Worm (Caenorhabditis elegans): ENCODE data around the gene D2007.2.

D2007.2 gene

DNA sequence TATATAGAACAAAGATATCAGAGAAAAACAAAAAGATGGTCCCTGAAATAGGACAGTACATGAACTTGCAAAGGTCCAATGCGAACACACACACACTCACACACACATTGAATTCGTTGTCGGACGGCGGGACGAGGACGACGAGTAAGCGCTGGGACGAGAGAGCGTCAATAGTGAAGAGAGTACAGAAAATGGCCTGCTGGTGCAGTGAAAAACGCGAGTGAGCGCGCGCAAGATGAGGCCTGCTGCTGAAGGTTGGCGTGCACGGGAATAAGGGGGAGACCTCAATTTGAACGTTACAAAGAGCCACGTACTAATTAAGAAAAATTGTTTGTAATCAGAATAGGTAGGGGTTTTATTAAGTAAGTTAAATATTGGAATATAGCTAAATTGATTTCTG is 21.8 kb upstream of the D2007.2 start:
- TF ChIP-seq lin-32 (GFP tag; optimal IDR thresholded peaks at IDR 0.05) (no peak), hlh-1 (tag; optimal IDR thresholded peaks at IDR 0.05) (no peak), cnd-1 (tag; optimal IDR thresholded peaks at IDR 0.05) (peak; percentile 60), mls-2 (tag; optimal IDR thresholded peaks at IDR 0.05) (no peak), nhr-12 (tag; optimal IDR thresholded peaks at IDR 0.05) (no peak), ceh-83 (GFP tag; optimal IDR thresholded peaks at IDR 0.05) (no peak), nhr-237 (tag; optimal IDR thresholded peaks at IDR 0.05) (no peak), lin-13 (tag; optimal IDR thresholded peaks at IDR 0.05) (no peak), flh-1 (GFP tag; optimal IDR thresholded peaks at IDR 0.05) (no peak), nhr-2 (tag; optimal IDR thresholded peaks at IDR 0.05) (no peak), ceh-39 (tag; optimal IDR thresholded peaks at IDR 0.05) (no peak), mab-5 (tag; optimal IDR thresholded peaks at IDR 0.05) (no peak), sptf-1 (tag; optimal IDR thresholded peaks at IDR 0.05) (no peak), snpc-4 (tag; optimal IDR thresholded peaks at IDR 0.05) (no peak), unc-39 (tag; optimal IDR thresholded peaks at IDR 0.05) (no peak), lsy-2 (tag; optimal IDR thresholded peaks at IDR 0.05) (peak; percentile 24), drap-1 (GFP tag; optimal IDR thresholded peaks at IDR 0.05) (peak; percentile 50), ceh-43 (GFP tag; optimal IDR thresholded peaks at IDR 0.05) (no peak), unc-120 (tag; optimal IDR thresholded peaks at IDR 0.05; ENCODE audit: poor library complexity, severe bottlenecking) (peak; percentile 25), elt-3 (tag; optimal IDR thresholded peaks at IDR 0.05) (no peak), unc-62 (GFP tag; optimal IDR thresholded peaks at IDR 0.05) (no peak), tbx-8 (GFP tag; optimal IDR thresholded peaks at IDR 0.05) (no peak), ham-2 (GFP tag; optimal IDR thresholded peaks at IDR 0.05) (peak; percentile 48), zip-8 (tag; optimal IDR thresholded peaks at IDR 0.05) (no peak), nhr-76 (tag; optimal IDR thresholded peaks at IDR 0.05) (no peak), bed-3 (GFP tag; optimal IDR thresholded peaks at IDR 0.05) (no peak), mep-1 (tag; optimal IDR thresholded peaks at IDR 0.05) (no peak), ces-1 (GFP tag; optimal IDR thresholded peaks at IDR 0.05) (no peak), nhr-28 (tag; optimal IDR thresholded peaks at IDR 0.05) (no peak), pha-4 (tag; optimal IDR thresholded peaks at IDR 0.05) (peak; percentile 15), blmp-1 (tag; optimal IDR thresholded peaks at IDR 0.05) (no peak), ztf-11 (tag; optimal IDR thresholded peaks at IDR 0.05) (no peak), sem-2 (GFP tag; optimal IDR thresholded peaks at IDR 0.05) (no peak)

DNA sequence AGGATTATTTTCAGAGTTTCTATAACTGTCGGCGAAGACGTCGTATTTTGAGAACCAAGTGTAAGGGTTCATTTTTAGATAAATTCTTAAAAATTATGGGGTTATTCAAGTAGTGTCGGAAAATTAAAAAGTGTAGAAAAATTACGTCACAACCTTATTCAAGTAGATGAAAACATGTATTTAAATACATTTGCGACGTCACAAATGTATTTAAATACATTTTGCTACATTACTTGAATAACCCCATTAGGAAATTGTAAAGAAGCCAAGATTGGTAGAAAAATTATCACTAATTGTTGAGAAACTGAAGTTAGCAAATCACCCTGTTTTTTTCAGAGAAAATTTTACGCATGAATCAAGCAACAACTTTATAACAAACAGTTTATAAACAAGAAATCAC is 19.6 kb upstream of the D2007.2 start:
- TF ChIP-seq pha-4 (tag; optimal IDR thresholded peaks at IDR 0.05) (no peak), ham-2 (GFP tag; optimal IDR thresholded peaks at IDR 0.05) (no peak), flh-1 (GFP tag; optimal IDR thresholded peaks at IDR 0.05) (no peak), ceh-83 (GFP tag; optimal IDR thresholded peaks at IDR 0.05) (no peak), lin-32 (GFP tag; optimal IDR thresholded peaks at IDR 0.05) (no peak), sem-2 (GFP tag; optimal IDR thresholded peaks at IDR 0.05) (no peak), tbx-8 (GFP tag; optimal IDR thresholded peaks at IDR 0.05) (no peak), mep-1 (tag; optimal IDR thresholded peaks at IDR 0.05) (no peak), lin-13 (tag; optimal IDR thresholded peaks at IDR 0.05) (no peak), elt-3 (tag; optimal IDR thresholded peaks at IDR 0.05) (no peak)

DNA sequence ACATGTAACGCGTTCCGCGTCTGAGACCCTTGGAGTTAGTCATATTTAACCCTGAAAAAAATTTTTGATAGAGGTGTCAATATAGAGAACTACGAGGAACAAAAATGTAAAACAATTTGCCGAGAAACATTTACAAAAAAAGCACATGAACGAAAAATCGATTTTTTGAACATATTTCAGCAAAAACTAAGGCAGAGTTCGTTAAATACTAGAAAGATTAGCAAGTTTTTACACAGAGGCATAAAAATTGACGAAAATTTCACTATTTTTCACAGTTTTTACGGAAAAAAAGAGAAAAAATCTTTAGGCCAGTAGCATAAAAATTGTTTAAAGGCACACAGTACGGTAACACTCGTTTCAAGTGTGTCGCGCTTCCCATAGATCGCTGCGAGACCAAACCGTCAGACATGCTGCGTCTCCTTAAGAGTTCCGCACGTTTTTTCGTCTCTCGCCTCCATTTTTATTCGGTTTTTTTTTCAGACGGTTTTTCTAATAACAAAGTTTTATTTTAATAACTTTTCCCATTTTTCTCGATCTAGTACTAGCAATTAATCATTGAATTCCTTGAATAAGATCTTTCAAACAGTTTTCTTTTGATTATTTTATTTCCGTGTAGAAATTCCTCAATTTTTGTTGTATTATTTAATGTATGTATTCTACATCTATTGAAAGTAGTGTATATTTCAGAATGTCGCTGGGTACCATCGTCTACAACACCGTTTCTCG is 18.4 kb upstream of the D2007.2 start, which contains the start of the genes rpl-21 and C14B9.10:
Gene rpl-21 (minus strand): TSS at position 51 of the 726 bp plus-strand sequence.
Gene C14B9.10 (plus strand): TSS at position 676 of the 726 bp plus-strand sequence.
- TF ChIP-seq drap-1 (GFP tag; optimal IDR thresholded peaks at IDR 0.05) (no peak), hlh-1 (tag; optimal IDR thresholded peaks at IDR 0.05) (peak; percentile 25), M03D4.4 (tag; optimal IDR thresholded peaks at IDR 0.05) (no peak), unc-62 (GFP tag; optimal IDR thresholded peaks at IDR 0.05) (peak; percentile 22), ces-1 (GFP tag; optimal IDR thresholded peaks at IDR 0.05) (peak; percentile 67), nhr-28 (tag; optimal IDR thresholded peaks at IDR 0.05) (no peak), flh-1 (GFP tag; optimal IDR thresholded peaks at IDR 0.05) (no peak), lsy-2 (tag; optimal IDR thresholded peaks at IDR 0.05) (peak; percentile 98), nhr-237 (tag; optimal IDR thresholded peaks at IDR 0.05) (peak; percentile 80), ceh-83 (GFP tag; optimal IDR thresholded peaks at IDR 0.05) (no peak), ceh-43 (GFP tag; optimal IDR thresholded peaks at IDR 0.05) (no peak), ceh-39 (tag; optimal IDR thresholded peaks at IDR 0.05) (peak; percentile 65), lin-13 (tag; optimal IDR thresholded peaks at IDR 0.05) (peak; percentile 76), mep-1 (tag; optimal IDR thresholded peaks at IDR 0.05) (peak; percentile 91), ztf-11 (tag; optimal IDR thresholded peaks at IDR 0.05) (no peak), bed-3 (GFP tag; optimal IDR thresholded peaks at IDR 0.05) (no peak), nhr-2 (tag; optimal IDR thresholded peaks at IDR 0.05) (no peak), sptf-1 (tag; optimal IDR thresholded peaks at IDR 0.05) (no peak), cnd-1 (tag; optimal IDR thresholded peaks at IDR 0.05) (no peak), pha-4 (tag; optimal IDR thresholded peaks at IDR 0.05) (peak; percentile 83), zip-8 (tag; optimal IDR thresholded peaks at IDR 0.05) (no peak), mab-5 (tag; optimal IDR thresholded peaks at IDR 0.05) (no peak)
